Fruit fly (Drosophila melanogaster): ENCODE data around the gene bark.

Gene bark

dm6 chr2L:3788150-3788549, 1.2 kb downstream of the bark start:
- no peak for TF ChIP-seq h (GFP tag; optimal IDR thresholded peaks at IDR 0.05)
- TF ChIP-seq foxo (GFP tag; optimal IDR thresholded peaks at IDR 0.05), result no peak
- peak; percentile 25 for TF ChIP-seq sage (GFP tag; optimal IDR thresholded peaks at IDR 0.05)
- TF ChIP-seq Vsx2 (GFP tag; optimal IDR thresholded peaks at IDR 0.05; ENCODE audit: partially characterized antibody), result no peak
- no peak for TF ChIP-seq Rel (GFP tag; optimal IDR thresholded peaks at IDR 0.05)
- TF ChIP-seq Rel (tag; optimal IDR thresholded peaks at IDR 0.05), result peak; percentile 55
- TF ChIP-seq Hnf4 (GFP tag; optimal IDR thresholded peaks at IDR 0.05), result no peak
- TF ChIP-seq usp (GFP tag; optimal IDR thresholded peaks at IDR 0.05), result no peak
- TF ChIP-seq CG32264 (GFP tag; optimal IDR thresholded peaks at IDR 0.05), result no peak

- TF ChIP-seq h (GFP tag; optimal IDR thresholded peaks at IDR 0.05), result peak; percentile 16
- TF ChIP-seq brk (GFP tag; optimal IDR thresholded peaks at IDR 0.05), result peak; percentile 24
- no peak for TF ChIP-seq Rel (GFP tag; optimal IDR thresholded peaks at IDR 0.05)
- peak; percentile 94 for TF ChIP-seq Rel (tag; optimal IDR thresholded peaks at IDR 0.05)
- peak; percentile 44 for TF ChIP-seq OdsH (GFP tag; optimal IDR thresholded peaks at IDR 0.05)
- TF ChIP-seq fru (GFP tag; optimal IDR thresholded peaks at IDR 0.05), result peak; percentile 21
- peak in 1 of 2 experiments; percentile 62 for TF ChIP-seq foxo (GFP tag; optimal IDR thresholded peaks at IDR 0.05)
- peak; percentile 48 for TF ChIP-seq Sp1 (GFP tag; optimal IDR thresholded peaks at IDR 0.05)
- TF ChIP-seq CrebA (GFP tag; optimal IDR thresholded peaks at IDR 0.05; ENCODE audit: borderline replicate concordance), result no peak
- peak; percentile 6 for TF ChIP-seq ey (GFP tag; optimal IDR thresholded peaks at IDR 0.05)
- TF ChIP-seq GATAd (GFP tag; optimal IDR thresholded peaks at IDR 0.05), result no peak
- TF ChIP-seq sv (GFP tag; optimal IDR thresholded peaks at IDR 0.05), result peak; percentile 9
- TF ChIP-seq Myc (optimal IDR thresholded peaks at IDR 0.05), result no peak
- peak; percentile 57 for TF ChIP-seq psq (GFP tag; optimal IDR thresholded peaks at IDR 0.05)
- no peak for TF ChIP-seq Hr83 (GFP tag; optimal IDR thresholded peaks at IDR 0.05; ENCODE audit: poor library complexity, severe bottlenecking)
- peak; percentile 28 for TF ChIP-seq rgr (GFP tag; optimal IDR thresholded peaks at IDR 0.05)
- TF ChIP-seq HLH106 (tag; optimal IDR thresholded peaks at IDR 0.05), result peak; percentile 34
These were observed 2.5 kb downstream of the bark start for dm6 chr2L:3789290-3790067.

dm6 chr2L:3791629-3792028, 4.7 kb downstream of the bark start:
- TF ChIP-seq Jra (GFP tag; optimal IDR thresholded peaks at IDR 0.05) (peak; percentile 39), brk (GFP tag; optimal IDR thresholded peaks at IDR 0.05) (no peak)

dm6 chr2L:3802818-3803456, 16.0 kb downstream of the bark start:
- no peak for TF ChIP-seq Dfd (GFP tag; optimal IDR thresholded peaks at IDR 0.05)
- no peak for TF ChIP-seq N (GFP tag; optimal IDR thresholded peaks at IDR 0.05)
- TF ChIP-seq brk (GFP tag; optimal IDR thresholded peaks at IDR 0.05), result no peak
- TF ChIP-seq CrebA (GFP tag; optimal IDR thresholded peaks at IDR 0.05; ENCODE audit: borderline replicate concordance), result no peak
- no peak for TF ChIP-seq Dif (GFP tag; optimal IDR thresholded peaks at IDR 0.05; ENCODE audit: partially characterized antibody)
- TF ChIP-seq Vsx2 (GFP tag; optimal IDR thresholded peaks at IDR 0.05; ENCODE audit: partially characterized antibody), result no peak
- TF ChIP-seq Mio (GFP tag; optimal IDR thresholded peaks at IDR 0.05), result no peak
- TF ChIP-seq Hr83 (GFP tag; optimal IDR thresholded peaks at IDR 0.05; ENCODE audit: poor library complexity, severe bottlenecking), result peak; percentile 25
- peak; percentile 78 for TF ChIP-seq OdsH (GFP tag; optimal IDR thresholded peaks at IDR 0.05)
- no peak for TF ChIP-seq lola (GFP tag; optimal IDR thresholded peaks at IDR 0.05)
- peak; percentile 79 for TF ChIP-seq h (GFP tag; optimal IDR thresholded peaks at IDR 0.05)
- TF ChIP-seq ey (GFP tag; optimal IDR thresholded peaks at IDR 0.05), result peak; percentile 65
- TF ChIP-seq psq (GFP tag; optimal IDR thresholded peaks at IDR 0.05), result peak; percentile 35
- TF ChIP-seq dl (GFP tag; optimal IDR thresholded peaks at IDR 0.05; ENCODE audit: insufficient read depth in 1 of 2, partially characterized antibody in 2 of 2), result no peak
- no peak for TF ChIP-seq sv (GFP tag; optimal IDR thresholded peaks at IDR 0.05)
- no peak for TF ChIP-seq dmrt93B (GFP tag; optimal IDR thresholded peaks at IDR 0.05)
- TF ChIP-seq tai (GFP tag; optimal IDR thresholded peaks at IDR 0.05), result no peak
- peak; percentile 82 for TF ChIP-seq Sp1 (GFP tag; optimal IDR thresholded peaks at IDR 0.05)
- TF ChIP-seq Jra (GFP tag; optimal IDR thresholded peaks at IDR 0.05), result no peak
- TF ChIP-seq woc (GFP tag; optimal IDR thresholded peaks at IDR 0.05), result peak; percentile 89
- no peak for TF ChIP-seq CG32264 (GFP tag; optimal IDR thresholded peaks at IDR 0.05)
- TF ChIP-seq Hr78 (GFP tag; optimal IDR thresholded peaks at IDR 0.05), result no peak
- peak; percentile 46 for TF ChIP-seq CG9705 (GFP tag; optimal IDR thresholded peaks at IDR 0.05)
- TF ChIP-seq pan (optimal IDR thresholded peaks at IDR 0.05), result no peak
- TF ChIP-seq fru (GFP tag; optimal IDR thresholded peaks at IDR 0.05), result peak; percentile 4
- peak; percentile 98 for TF ChIP-seq Myc (optimal IDR thresholded peaks at IDR 0.05)
- no peak for TF ChIP-seq usp (GFP tag; optimal IDR thresholded peaks at IDR 0.05)
- peak; percentile 38 for TF ChIP-seq GATAd (GFP tag; optimal IDR thresholded peaks at IDR 0.05)
- TF ChIP-seq rgr (GFP tag; optimal IDR thresholded peaks at IDR 0.05), result no peak
- TF ChIP-seq sage (GFP tag; optimal IDR thresholded peaks at IDR 0.05), result peak; percentile 51
- TF ChIP-seq jim (GFP tag; optimal IDR thresholded peaks at IDR 0.05), result no peak
- TF ChIP-seq Rel (GFP tag; optimal IDR thresholded peaks at IDR 0.05), result no peak
- TF ChIP-seq Rel (tag; optimal IDR thresholded peaks at IDR 0.05), result peak; percentile 94
- peak; percentile 69 for TF ChIP-seq Hnf4 (GFP tag; optimal IDR thresholded peaks at IDR 0.05)
- TF ChIP-seq Abd-B (GFP tag; optimal IDR thresholded peaks at IDR 0.05), result no peak
- TF ChIP-seq HLH106 (tag; optimal IDR thresholded peaks at IDR 0.05), result peak; percentile 71
- TF ChIP-seq br (GFP tag; optimal IDR thresholded peaks at IDR 0.05), result no peak
- TF ChIP-seq foxo (GFP tag; optimal IDR thresholded peaks at IDR 0.05), result no peak

Measured in whole organism, wandering third instar larva.